Fruit fly (Drosophila melanogaster): ENCODE measurements around the gene CG17364.

CG17364 gene

dm6 chr3L:14006704-14007126 lies 13.5 kb upstream of the CG17364 start:
- TF ChIP-seq Hr96 (GFP tag; optimal IDR thresholded peaks at IDR 0.05) (no peak), CG12768 (GFP tag; optimal IDR thresholded peaks at IDR 0.05) (peak; percentile 66), kay (GFP tag; ENCODE audit: borderline replicate concordance) (no peak), CG33017 (tag; optimal IDR thresholded peaks at IDR 0.05) (no peak), CG1620 (GFP tag; optimal IDR thresholded peaks at IDR 0.05) (no peak), CG7045 (GFP tag; optimal IDR thresholded peaks at IDR 0.05) (peak; percentile 17), cnc (optimal IDR thresholded peaks at IDR 0.05) (no peak), toe (GFP tag; optimal IDR thresholded peaks at IDR 0.05) (no peak), Clk (GFP tag; optimal IDR thresholded peaks at IDR 0.05) (peak; percentile 16), bab1 (GFP tag; optimal IDR thresholded peaks at IDR 0.05) (peak; percentile 22), cic (GFP tag; optimal IDR thresholded peaks at IDR 0.05) (peak; percentile 88), Mnt (GFP tag; optimal IDR thresholded peaks at IDR 0.05) (peak; percentile 47), Crg-1 (GFP tag; optimal IDR thresholded peaks at IDR 0.05) (no peak), CG5204 (GFP tag; optimal IDR thresholded peaks at IDR 0.05) (no peak), CG11617 (GFP tag; optimal IDR thresholded peaks at IDR 0.05) (peak; percentile 14), CG14711 (tag; optimal IDR thresholded peaks at IDR 0.05) (peak; percentile 21), tj (GFP tag; optimal IDR thresholded peaks at IDR 0.05) (no peak), pad (GFP tag; optimal IDR thresholded peaks at IDR 0.05) (peak; percentile 4), CG7101 (tag; optimal IDR thresholded peaks at IDR 0.05) (peak; percentile 23), ovo (GFP tag; optimal IDR thresholded peaks at IDR 0.05) (peak; percentile 21)

- TF ChIP-seq tj (GFP tag; optimal IDR thresholded peaks at IDR 0.05) (peak; percentile 55), CG11617 (GFP tag; optimal IDR thresholded peaks at IDR 0.05) (no peak), CG5204 (GFP tag; optimal IDR thresholded peaks at IDR 0.05) (no peak), Hr96 (GFP tag; optimal IDR thresholded peaks at IDR 0.05) (no peak), CG7045 (GFP tag; optimal IDR thresholded peaks at IDR 0.05) (no peak), CG7101 (tag; optimal IDR thresholded peaks at IDR 0.05) (peak; percentile 32), cnc (optimal IDR thresholded peaks at IDR 0.05) (no peak), Mnt (GFP tag; optimal IDR thresholded peaks at IDR 0.05) (peak; percentile 57), CG1620 (GFP tag; optimal IDR thresholded peaks at IDR 0.05) (no peak), ovo (GFP tag; optimal IDR thresholded peaks at IDR 0.05) (no peak), pad (GFP tag; optimal IDR thresholded peaks at IDR 0.05) (no peak), bab1 (GFP tag; optimal IDR thresholded peaks at IDR 0.05) (no peak), CG33017 (tag; optimal IDR thresholded peaks at IDR 0.05) (peak; percentile 18), toe (GFP tag; optimal IDR thresholded peaks at IDR 0.05) (no peak), Clk (GFP tag; optimal IDR thresholded peaks at IDR 0.05) (no peak), kay (GFP tag; ENCODE audit: borderline replicate concordance) (peak; percentile 89), Crg-1 (GFP tag; optimal IDR thresholded peaks at IDR 0.05) (no peak), cic (GFP tag; optimal IDR thresholded peaks at IDR 0.05) (peak; percentile 79), CG14711 (tag; optimal IDR thresholded peaks at IDR 0.05) (no peak), CG12768 (GFP tag; optimal IDR thresholded peaks at IDR 0.05) (peak; percentile 36)
Observed at dm6 chr3L:14005627-14006287, 12.6 kb upstream of the CG17364 start.

dm6 chr3L:14004963-14005458 lies 11.8 kb upstream of the CG17364 start:
- TF ChIP-seq CG1620 (GFP tag; optimal IDR thresholded peaks at IDR 0.05) (peak; percentile 97), cnc (optimal IDR thresholded peaks at IDR 0.05) (no peak), CG7101 (tag; optimal IDR thresholded peaks at IDR 0.05) (peak; percentile 99), tj (GFP tag; optimal IDR thresholded peaks at IDR 0.05) (peak; percentile 90), ovo (GFP tag; optimal IDR thresholded peaks at IDR 0.05) (peak; percentile 79), bab1 (GFP tag; optimal IDR thresholded peaks at IDR 0.05) (peak; percentile 94), pad (GFP tag; optimal IDR thresholded peaks at IDR 0.05) (peak; percentile 94), CG11617 (GFP tag; optimal IDR thresholded peaks at IDR 0.05) (peak; percentile 98), CG5204 (GFP tag; optimal IDR thresholded peaks at IDR 0.05) (peak; percentile 98), CG14711 (tag; optimal IDR thresholded peaks at IDR 0.05) (peak; percentile 97), Clk (GFP tag; optimal IDR thresholded peaks at IDR 0.05) (peak; percentile 96), toe (GFP tag; optimal IDR thresholded peaks at IDR 0.05) (peak; percentile 96), kay (GFP tag; ENCODE audit: borderline replicate concordance) (peak; percentile 96), Crg-1 (GFP tag; optimal IDR thresholded peaks at IDR 0.05) (peak; percentile 98), CG12768 (GFP tag; optimal IDR thresholded peaks at IDR 0.05) (peak; percentile 99), Hr96 (GFP tag; optimal IDR thresholded peaks at IDR 0.05) (peak; percentile 98), Mnt (GFP tag; optimal IDR thresholded peaks at IDR 0.05) (peak; percentile 99), CG7045 (GFP tag; optimal IDR thresholded peaks at IDR 0.05) (peak; percentile 98), CG33017 (tag; optimal IDR thresholded peaks at IDR 0.05) (peak; percentile 99), cic (GFP tag; optimal IDR thresholded peaks at IDR 0.05) (peak; percentile 99)

dm6 chr3L:14004041-14004407 lies 10.8 kb upstream of the CG17364 start:
- TF ChIP-seq ovo (GFP tag; optimal IDR thresholded peaks at IDR 0.05), result no peak
- no peak for TF ChIP-seq Clk (GFP tag; optimal IDR thresholded peaks at IDR 0.05)
- TF ChIP-seq toe (GFP tag; optimal IDR thresholded peaks at IDR 0.05), result no peak
- peak; percentile 65 for TF ChIP-seq pad (GFP tag; optimal IDR thresholded peaks at IDR 0.05)
- TF ChIP-seq cnc (optimal IDR thresholded peaks at IDR 0.05), result no peak
- TF ChIP-seq tj (GFP tag; optimal IDR thresholded peaks at IDR 0.05), result peak; percentile 69
- no peak for TF ChIP-seq CG5204 (GFP tag; optimal IDR thresholded peaks at IDR 0.05)
- TF ChIP-seq Hr96 (GFP tag; optimal IDR thresholded peaks at IDR 0.05), result no peak
- no peak for TF ChIP-seq CG1620 (GFP tag; optimal IDR thresholded peaks at IDR 0.05)
- TF ChIP-seq Crg-1 (GFP tag; optimal IDR thresholded peaks at IDR 0.05), result no peak
- TF ChIP-seq CG33017 (tag; optimal IDR thresholded peaks at IDR 0.05), result peak; percentile 41
- TF ChIP-seq Mnt (GFP tag; optimal IDR thresholded peaks at IDR 0.05), result peak; percentile 19
- TF ChIP-seq bab1 (GFP tag; optimal IDR thresholded peaks at IDR 0.05), result no peak
- no peak for TF ChIP-seq CG14711 (tag; optimal IDR thresholded peaks at IDR 0.05)
- peak; percentile 23 for TF ChIP-seq CG11617 (GFP tag; optimal IDR thresholded peaks at IDR 0.05)
- TF ChIP-seq CG7045 (GFP tag; optimal IDR thresholded peaks at IDR 0.05), result no peak
- no peak for TF ChIP-seq kay (GFP tag; ENCODE audit: borderline replicate concordance)
- peak; percentile 35 for TF ChIP-seq CG7101 (tag; optimal IDR thresholded peaks at IDR 0.05)
- TF ChIP-seq CG12768 (GFP tag; optimal IDR thresholded peaks at IDR 0.05), result no peak
- peak; percentile 35 for TF ChIP-seq cic (GFP tag; optimal IDR thresholded peaks at IDR 0.05)

Data from whole organism, adult.